Worm (Caenorhabditis elegans) whole organism, midembryonic: ENCODE measurements around the gene K07G6.1.

Experiments used
- cog-1 ChIP-seq: sonication (generic microtip); optimal IDR thresholded peaks from 2 replicates; lab custom pipeline; 2016; ENCODE audit warnings: missing genetic modification characterization, missing compliant biosample characterization
- flt-1 ChIP-seq: fragments of 200-800 bp; sonication (Bioruptor generic); IDR thresholded peaks from 2 replicates; pipeline ENCODE4 v1.3.6; 2022; ENCODE audit warnings: missing genetic modification characterization, missing compliant biosample characterization

ce11 chrII:1712938-1713337, 28.4 kb upstream of the K07G6.1 start, which contains the start of gene btb-7:
- no peak for TF ChIP-seq flt-1 (GFP tag; lab: Robert Waterston, UW)
- TF ChIP-seq cog-1 (tag; lab: Kevin White, UChicago), result no peak
